Worm (Caenorhabditis elegans): ENCODE data around the gene rpa-1.

Gene rpa-1

DNA sequence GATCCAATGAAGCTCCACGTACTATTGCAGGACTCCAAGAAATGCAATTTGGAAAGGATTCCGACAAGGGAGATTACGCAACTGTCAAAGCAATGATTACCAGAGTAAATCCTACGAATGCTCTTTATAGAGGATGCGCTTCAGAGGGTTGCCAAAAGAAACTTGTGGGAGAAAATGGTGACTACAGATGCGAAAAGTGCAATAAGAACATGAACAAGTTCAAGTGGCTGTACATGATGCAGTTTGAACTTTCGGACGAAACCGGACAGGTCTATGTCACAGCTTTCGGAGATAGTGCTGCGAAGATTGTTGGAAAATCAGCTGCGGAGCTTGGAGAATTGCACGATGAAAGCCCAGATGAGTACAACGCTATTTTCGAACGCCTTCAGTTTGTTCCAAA is 2.0 kb downstream of the rpa-1 start:
- no peak for TF ChIP-seq dve-1 (tag; optimal IDR thresholded peaks at IDR 0.05)
- no peak for TF ChIP-seq fkh-6 (tag; optimal IDR thresholded peaks at IDR 0.05)
- TF ChIP-seq fax-1 (tag; optimal IDR thresholded peaks at IDR 0.05) = no peak
- no peak for TF ChIP-seq tbx-7 (tag; optimal IDR thresholded peaks at IDR 0.05)
- TF ChIP-seq ceh-31 (tag; optimal IDR thresholded peaks at IDR 0.05) = no peak
- TF ChIP-seq pqm-1 (tag; optimal IDR thresholded peaks at IDR 0.05) = no peak
- no peak for TF ChIP-seq pros-1 (tag; optimal IDR thresholded peaks at IDR 0.05)

DNA sequence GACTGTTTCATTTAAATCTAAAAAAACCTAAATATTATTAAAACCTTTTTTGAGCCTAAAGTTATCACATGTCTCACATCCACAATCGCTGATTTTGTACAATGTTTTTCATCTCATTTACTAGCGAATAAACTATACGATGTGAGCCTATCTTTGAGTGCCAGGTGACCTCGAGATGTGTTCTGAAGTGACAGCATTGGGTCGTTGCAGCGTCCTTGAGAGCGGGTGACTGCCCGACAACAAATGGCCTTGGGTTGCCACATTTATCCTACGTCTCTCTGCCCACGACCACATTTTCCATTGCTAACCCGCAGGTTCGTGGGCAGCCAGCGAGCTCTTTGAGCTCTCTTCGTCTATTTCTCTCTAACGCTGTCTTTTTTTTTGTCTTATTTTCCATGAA is 2.6 kb downstream of the rpa-1 start, which contains the start of gene lir-2:
TSS of gene lir-2 (plus strand) at position 301 of the 400 bp plus-strand sequence.
- TF ChIP-seq gmeb-2 (tag; optimal IDR thresholded peaks at IDR 0.05) (no peak), eyg-1 (tag; optimal IDR thresholded peaks at IDR 0.05) (no peak), syd-9 (tag; optimal IDR thresholded peaks at IDR 0.05) (no peak), dve-1 (tag; optimal IDR thresholded peaks at IDR 0.05) (no peak), C08G9.2 (tag; optimal IDR thresholded peaks at IDR 0.05) (no peak), pqm-1 (tag; optimal IDR thresholded peaks at IDR 0.05) (no peak), odd-2 (tag; optimal IDR thresholded peaks at IDR 0.05) (no peak), ceh-24 (tag; optimal IDR thresholded peaks at IDR 0.05) (no peak), fkh-6 (tag; optimal IDR thresholded peaks at IDR 0.05) (no peak), ceh-19 (GFP tag; optimal IDR thresholded peaks at IDR 0.05) (no peak), C38D4.7 (GFP tag; optimal IDR thresholded peaks at IDR 0.05) (no peak), ceh-31 (tag; optimal IDR thresholded peaks at IDR 0.05) (no peak), hlh-15 (tag; optimal IDR thresholded peaks at IDR 0.05) (no peak), pag-3 (tag; optimal IDR thresholded peaks at IDR 0.05; ENCODE audit: borderline replicate concordance) (no peak), ceh-14 (tag; optimal IDR thresholded peaks at IDR 0.05) (no peak), K09A11.1 (tag; optimal IDR thresholded peaks at IDR 0.05; ENCODE audit: insufficient read depth) (no peak), tbx-7 (tag; optimal IDR thresholded peaks at IDR 0.05) (no peak), pha-4 (tag; optimal IDR thresholded peaks at IDR 0.05) (no peak)

DNA sequence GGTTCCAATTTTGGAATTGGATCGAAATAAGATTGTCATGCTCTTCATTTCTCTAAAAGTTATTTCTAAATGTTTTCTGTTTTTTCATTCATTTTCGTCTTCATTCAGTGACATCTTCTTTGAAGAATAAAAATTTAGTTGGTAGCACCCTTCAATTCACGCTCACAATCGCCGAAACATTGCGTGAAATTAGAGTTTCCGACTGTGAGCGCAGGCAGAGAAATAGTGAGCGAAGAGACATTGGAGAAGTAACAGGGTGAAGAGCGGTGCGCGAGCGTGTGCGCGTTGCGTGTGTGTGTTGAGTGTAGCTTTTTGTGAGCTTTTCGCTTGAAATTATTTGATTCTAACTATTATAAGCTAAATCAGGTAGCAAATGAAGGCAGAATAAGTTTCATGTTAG is 5.0 kb downstream of the rpa-1 start:
- TF ChIP-seq K02D7.2 (tag; optimal IDR thresholded peaks at IDR 0.05) (no peak), lin-11 (tag; optimal IDR thresholded peaks at IDR 0.05) (no peak), dmd-4 (tag; optimal IDR thresholded peaks at IDR 0.05; ENCODE audit: borderline replicate concordance) (no peak), fkh-10 (GFP tag; optimal IDR thresholded peaks at IDR 0.05) (no peak), Y22D7AL.16 (tag; optimal IDR thresholded peaks at IDR 0.05) (no peak), ztf-16 (tag; optimal IDR thresholded peaks at IDR 0.05) (no peak), unc-42 (tag; optimal IDR thresholded peaks at IDR 0.05) (peak; percentile 57), ahr-1 (tag; optimal IDR thresholded peaks at IDR 0.05) (no peak), npax-4 (tag; optimal IDR thresholded peaks at IDR 0.05) (no peak), hlh-30 (tag; optimal IDR thresholded peaks at IDR 0.05; ENCODE audit: insufficient read depth) (no peak), ceh-48 (tag; optimal IDR thresholded peaks at IDR 0.05) (no peak), unc-86 (tag; optimal IDR thresholded peaks at IDR 0.05) (no peak), fax-1 (tag; optimal IDR thresholded peaks at IDR 0.05) (no peak), ceh-9 (tag; optimal IDR thresholded peaks at IDR 0.05) (no peak), ets-4 (tag; optimal IDR thresholded peaks at IDR 0.05) (no peak), unc-3 (GFP tag; conservative IDR thresholded peaks at IDR 0.05) (no peak), unc-3 (tag; optimal IDR thresholded peaks at IDR 0.05) (no peak), pax-1 (tag; optimal IDR thresholded peaks at IDR 0.05) (no peak), pha-2 (tag; optimal IDR thresholded peaks at IDR 0.05) (no peak), pat-9 (tag; optimal IDR thresholded peaks at IDR 0.05) (no peak), ama-1 (optimal IDR thresholded peaks at IDR 0.05) (no peak), madf-2 (tag; optimal IDR thresholded peaks at IDR 0.05) (no peak), ceh-31 (tag; optimal IDR thresholded peaks at IDR 0.05) (peak; percentile 50), ceh-30 (tag; optimal IDR thresholded peaks at IDR 0.05) (no peak), odd-2 (tag; optimal IDR thresholded peaks at IDR 0.05) (no peak), nhr-232 (tag; optimal IDR thresholded peaks at IDR 0.05) (no peak), ceh-34 (tag; optimal IDR thresholded peaks at IDR 0.05) (peak; percentile 35), syd-9 (tag; optimal IDR thresholded peaks at IDR 0.05) (no peak), mec-3 (tag; optimal IDR thresholded peaks at IDR 0.05; ENCODE audit: borderline replicate concordance) (no peak), C38D4.7 (GFP tag; optimal IDR thresholded peaks at IDR 0.05) (no peak), F13H6.1 (tag; optimal IDR thresholded peaks at IDR 0.05) (no peak), pqm-1 (tag; optimal IDR thresholded peaks at IDR 0.05) (no peak), hlh-15 (tag; optimal IDR thresholded peaks at IDR 0.05) (no peak), nhr-11 (tag; optimal IDR thresholded peaks at IDR 0.05) (no peak), ceh-45 (GFP tag; IDR thresholded peaks at IDR 0.05) (no peak), che-1 (tag; optimal IDR thresholded peaks at IDR 0.05) (no peak)

All from whole organism, late embryonic.